Worm (Caenorhabditis elegans): ENCODE data around the gene F08D12.3.

Gene F08D12.3

DNA sequence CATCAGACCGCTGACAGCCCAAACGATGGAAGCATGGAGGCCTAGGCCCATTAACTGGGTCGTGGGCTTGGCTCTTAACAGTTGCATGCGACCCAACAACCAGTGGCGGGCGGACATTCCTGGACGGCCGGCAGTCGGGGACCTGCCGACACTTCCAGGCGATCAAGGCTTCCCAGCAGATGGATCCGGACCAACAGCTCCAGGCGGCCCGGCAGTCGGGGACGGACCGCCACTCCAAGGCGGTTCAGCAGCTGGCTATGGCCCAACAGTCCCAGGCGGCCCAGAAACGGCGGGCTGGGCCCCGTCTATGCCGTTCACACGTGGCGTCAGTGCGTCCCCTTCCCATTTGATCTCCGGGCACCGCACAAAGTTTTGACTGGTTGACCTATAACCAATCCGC is 37.9 kb upstream of the F08D12.3 start:
- TF ChIP-seq hmbx-1 (tag; optimal IDR thresholded peaks at IDR 0.05) (no peak), ets-7 (tag; optimal IDR thresholded peaks at IDR 0.05) (no peak), scrt-1 (GFP tag; IDR thresholded peaks at IDR 0.05) (0 out of 2 replicates have a peak, but pooled peaks have one; percentile 47)

- no peak for TF ChIP-seq flt-1 (GFP tag; IDR thresholded peaks at IDR 0.05)
Observed at ce11 chrII:2742251-2742650, 37.1 kb upstream of the F08D12.3 start, which contains the start of gene T05A8.7. T05A8.7 (minus strand) TSS chrII:2742351.

DNA sequence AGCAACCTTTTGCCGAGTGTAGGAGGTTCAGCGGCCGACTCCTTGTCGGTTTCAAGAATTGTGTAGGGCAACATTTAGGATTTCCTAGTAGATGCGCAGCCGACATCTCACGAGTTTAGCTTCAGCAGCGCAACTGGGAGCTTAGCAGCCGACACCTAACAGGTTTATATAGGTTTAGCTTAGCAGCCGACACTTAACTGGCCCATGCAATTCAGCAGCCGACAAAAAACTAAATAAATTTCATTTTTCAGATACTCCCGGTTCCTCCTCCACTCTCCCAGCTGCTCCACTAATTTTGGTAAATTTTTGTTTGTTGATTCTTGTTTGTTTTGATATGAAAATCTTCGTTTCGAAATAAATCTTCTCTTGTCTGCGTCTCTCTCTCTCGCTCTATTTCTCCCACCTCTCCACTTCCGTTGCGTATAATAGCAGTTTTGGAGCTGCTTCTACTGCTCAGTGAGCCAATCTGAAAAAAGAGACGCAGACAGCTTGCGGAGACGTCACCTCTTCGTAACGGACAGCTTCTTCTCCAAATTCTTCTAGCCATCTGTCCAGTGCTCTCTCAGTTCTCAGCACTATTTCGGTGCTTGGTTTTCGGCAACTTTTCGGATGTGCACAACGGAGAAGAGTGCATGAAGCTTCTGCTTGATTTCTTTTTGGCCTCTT is 31.3 kb upstream of the F08D12.3 start:
- TF ChIP-seq hmbx-1 (tag; optimal IDR thresholded peaks at IDR 0.05) (no peak), pes-1 (GFP tag; IDR thresholded peaks at IDR 0.05) (no peak)

DNA sequence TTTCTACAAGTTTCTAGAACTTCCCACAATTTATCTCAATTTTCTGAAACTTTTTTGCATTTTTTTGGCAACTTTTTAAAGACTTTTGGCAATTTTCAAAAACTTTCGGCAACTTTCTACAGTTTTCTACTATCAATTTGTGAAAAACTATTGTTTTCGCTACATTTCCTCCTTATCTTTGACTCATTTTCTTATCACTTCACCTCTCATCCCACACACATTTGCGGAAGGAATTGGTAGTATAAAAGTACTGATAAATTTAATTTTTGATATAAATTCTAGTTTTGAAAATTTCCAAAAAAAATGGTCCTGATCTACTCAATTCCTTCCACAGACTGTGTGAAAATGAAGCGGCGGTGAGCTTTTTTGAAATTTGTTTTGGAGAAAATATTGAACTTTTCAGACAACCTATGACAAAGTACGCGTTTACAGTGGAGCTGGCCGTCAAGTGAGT is 29.7 kb upstream of the F08D12.3 start, which contains the start of gene F29A7.4:
Gene F29A7.4 (plus strand): TSS at position 404 of the 454 bp plus-strand sequence.
- TF ChIP-seq hmg-4 (GFP tag; optimal IDR thresholded peaks at IDR 0.05), result no peak
- no peak for TF ChIP-seq aly-1 (tag; optimal IDR thresholded peaks at IDR 0.05)
- no peak for TF ChIP-seq ama-1 (optimal IDR thresholded peaks at IDR 0.05)
- no peak for TF ChIP-seq flt-1 (GFP tag; IDR thresholded peaks at IDR 0.05)
- TF ChIP-seq F13C5.2 (tag; optimal IDR thresholded peaks at IDR 0.05), result no peak
- no peak for TF ChIP-seq scrt-1 (GFP tag; IDR thresholded peaks at IDR 0.05)
- TF ChIP-seq hnd-1 (tag; optimal IDR thresholded peaks at IDR 0.05), result no peak
- no peak for TF ChIP-seq ceh-36 (tag; optimal IDR thresholded peaks at IDR 0.05)
- no peak for TF ChIP-seq tbx-37 (GFP tag; conservative IDR thresholded peaks at IDR 0.05)
- TF ChIP-seq hmbx-1 (tag; optimal IDR thresholded peaks at IDR 0.05), result no peak
- no peak for TF ChIP-seq tra-4 (tag; optimal IDR thresholded peaks at IDR 0.05)
- TF ChIP-seq tbx-11 (GFP tag; IDR thresholded peaks at IDR 0.05), result no peak
- no peak for TF ChIP-seq ets-7 (tag; optimal IDR thresholded peaks at IDR 0.05)

DNA sequence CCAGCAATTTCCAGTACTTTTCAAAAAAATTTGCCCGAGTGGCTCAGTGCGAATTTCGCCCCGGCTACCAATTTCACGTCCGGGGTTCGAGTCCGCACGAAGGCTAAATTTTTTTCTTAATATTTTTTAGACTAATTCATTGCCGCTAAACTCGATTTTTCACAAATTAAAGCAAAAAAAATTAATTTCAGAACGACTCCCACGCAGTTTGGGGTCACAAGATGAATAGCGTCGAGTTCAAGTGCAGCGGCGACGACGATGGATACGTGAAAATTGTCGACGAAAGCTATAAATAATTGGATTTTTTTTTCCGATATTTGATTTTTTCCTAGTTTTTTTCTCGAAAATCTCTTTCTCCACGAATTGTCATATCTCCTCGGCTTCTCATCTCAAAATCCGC is 28.1 kb upstream of the F08D12.3 start:
- TF ChIP-seq F13C5.2 (tag; optimal IDR thresholded peaks at IDR 0.05) (no peak), ceh-36 (tag; optimal IDR thresholded peaks at IDR 0.05) (no peak), aly-1 (tag; optimal IDR thresholded peaks at IDR 0.05) (no peak), hmbx-1 (tag; optimal IDR thresholded peaks at IDR 0.05) (no peak), tra-4 (tag; optimal IDR thresholded peaks at IDR 0.05) (no peak), ama-1 (optimal IDR thresholded peaks at IDR 0.05) (no peak), ceh-13 (GFP tag; optimal IDR thresholded peaks at IDR 0.05) (no peak), scrt-1 (GFP tag; IDR thresholded peaks at IDR 0.05) (no peak), pes-1 (GFP tag; IDR thresholded peaks at IDR 0.05) (no peak), B0310.2 (tag; optimal IDR thresholded peaks at IDR 0.05) (no peak), sea-1 (GFP tag; conservative IDR thresholded peaks at IDR 0.05) (no peak)

- 0 out of 2 replicates have a peak, but pooled peaks have one; percentile 58 for TF ChIP-seq pes-1 (GFP tag; IDR thresholded peaks at IDR 0.05)
- TF ChIP-seq ama-1 (optimal IDR thresholded peaks at IDR 0.05), result no peak
Observed at ce11 chrII:2752536-2752935, 26.8 kb upstream of the F08D12.3 start, which contains the start of gene F29A7.6. F29A7.6 (minus strand) TSS chrII:2752611.

DNA sequence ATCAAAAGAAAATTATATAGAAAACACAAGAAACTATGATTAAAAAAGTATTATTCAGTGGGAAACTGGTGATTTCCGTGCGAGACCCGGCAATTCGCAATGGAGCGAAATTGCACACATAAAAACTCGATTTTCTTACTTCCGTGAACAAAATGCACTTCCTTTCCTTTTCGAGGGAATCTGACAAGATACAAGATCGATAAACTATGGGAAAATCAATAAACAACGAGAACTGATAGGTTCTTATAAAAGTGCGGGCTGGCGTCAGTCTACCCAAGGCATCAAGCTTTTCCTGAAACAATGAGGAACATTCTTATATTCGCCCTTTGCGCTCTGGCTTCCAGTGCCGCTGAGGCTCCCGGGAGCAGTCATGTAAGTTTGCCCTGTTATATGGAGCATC is 26.4 kb upstream of the F08D12.3 start, which contains the start of gene F29A7.3:
Gene F29A7.3 (plus strand): TSS at position 301 of the 400 bp plus-strand sequence.
- TF ChIP-seq tbx-11 (GFP tag; IDR thresholded peaks at IDR 0.05) (no peak), B0310.2 (tag; optimal IDR thresholded peaks at IDR 0.05) (no peak), F13C5.2 (tag; optimal IDR thresholded peaks at IDR 0.05) (no peak), aly-1 (tag; optimal IDR thresholded peaks at IDR 0.05) (no peak), sea-1 (GFP tag; conservative IDR thresholded peaks at IDR 0.05) (no peak), tbx-37 (GFP tag; conservative IDR thresholded peaks at IDR 0.05) (no peak), scrt-1 (GFP tag; IDR thresholded peaks at IDR 0.05) (no peak), hmbx-1 (tag; optimal IDR thresholded peaks at IDR 0.05) (no peak), ceh-36 (tag; optimal IDR thresholded peaks at IDR 0.05) (no peak), tra-4 (tag; optimal IDR thresholded peaks at IDR 0.05) (no peak), hnd-1 (tag; optimal IDR thresholded peaks at IDR 0.05) (no peak)

- TF ChIP-seq ama-1 (optimal IDR thresholded peaks at IDR 0.05) (no peak), ets-7 (tag; optimal IDR thresholded peaks at IDR 0.05) (no peak), hnd-1 (tag; optimal IDR thresholded peaks at IDR 0.05) (no peak), aly-1 (tag; optimal IDR thresholded peaks at IDR 0.05) (no peak), hmg-4 (GFP tag; optimal IDR thresholded peaks at IDR 0.05) (no peak), pes-1 (GFP tag; IDR thresholded peaks at IDR 0.05) (no peak), F13C5.2 (tag; optimal IDR thresholded peaks at IDR 0.05) (no peak), ceh-13 (GFP tag; optimal IDR thresholded peaks at IDR 0.05) (no peak), scrt-1 (GFP tag; IDR thresholded peaks at IDR 0.05) (no peak), sea-1 (GFP tag; conservative IDR thresholded peaks at IDR 0.05) (no peak)
Observed at ce11 chrII:2754595-2754994, 24.8 kb upstream of the F08D12.3 start.

DNA sequence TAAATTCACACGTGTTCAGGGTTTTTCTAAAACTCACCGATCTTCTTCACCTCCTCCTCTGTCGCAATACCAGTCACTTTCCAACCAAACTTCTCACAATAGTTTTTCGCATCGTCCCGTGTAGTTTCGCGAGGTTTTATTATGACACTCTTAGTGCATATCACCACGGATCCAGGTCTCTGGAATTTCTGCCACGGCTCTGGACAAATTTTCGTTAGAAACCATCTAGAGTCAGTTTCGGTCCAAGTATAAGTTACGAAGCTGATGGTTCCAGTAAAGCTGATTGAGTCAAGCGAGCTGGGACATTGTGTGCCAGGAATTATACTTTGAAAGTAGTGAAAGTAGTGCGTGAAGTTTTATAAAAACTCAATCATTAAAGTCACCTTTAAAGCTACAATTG is 23.0 kb upstream of the F08D12.3 start:
- TF ChIP-seq scrt-1 (GFP tag; IDR thresholded peaks at IDR 0.05) (no peak), flt-1 (GFP tag; IDR thresholded peaks at IDR 0.05) (no peak), sea-1 (GFP tag; conservative IDR thresholded peaks at IDR 0.05) (no peak), tbx-37 (GFP tag; conservative IDR thresholded peaks at IDR 0.05) (no peak), ama-1 (optimal IDR thresholded peaks at IDR 0.05) (no peak), hmbx-1 (tag; optimal IDR thresholded peaks at IDR 0.05) (no peak), pes-1 (GFP tag; IDR thresholded peaks at IDR 0.05) (no peak), ets-7 (tag; optimal IDR thresholded peaks at IDR 0.05) (no peak), tbx-11 (GFP tag; IDR thresholded peaks at IDR 0.05) (no peak)
